Worm (Caenorhabditis elegans) whole organism, L3 larva: ENCODE results near the gene F32D1.7.

Experiments used
- ama-1 ChIP-seq: fragments of 150-350 bp; optimal IDR thresholded peaks from 2 replicates; lab custom pipeline; 2018
- tbx-2 ChIP-seq: sonication (generic microtip); optimal IDR thresholded peaks from 2 replicates; lab custom pipeline; 2016; ENCODE audit warnings: mild to moderate bottlenecking, missing genetic modification characterization, missing compliant biosample characterization
- unc-62 ChIP-seq: fragments of 150-350 bp; sonication (generic microtip); optimal IDR thresholded peaks from 4 replicates; lab custom pipeline; 2014; ENCODE audit warnings: missing biosample characterization, missing genetic modification reagents, missing genetic modification characterization
- ztf-4 ChIP-seq: fragments of 150-350 bp; optimal IDR thresholded peaks from 2 replicates; lab custom pipeline; 2014; ENCODE audit warnings: missing biosample characterization, missing genetic modification characterization

DNA sequence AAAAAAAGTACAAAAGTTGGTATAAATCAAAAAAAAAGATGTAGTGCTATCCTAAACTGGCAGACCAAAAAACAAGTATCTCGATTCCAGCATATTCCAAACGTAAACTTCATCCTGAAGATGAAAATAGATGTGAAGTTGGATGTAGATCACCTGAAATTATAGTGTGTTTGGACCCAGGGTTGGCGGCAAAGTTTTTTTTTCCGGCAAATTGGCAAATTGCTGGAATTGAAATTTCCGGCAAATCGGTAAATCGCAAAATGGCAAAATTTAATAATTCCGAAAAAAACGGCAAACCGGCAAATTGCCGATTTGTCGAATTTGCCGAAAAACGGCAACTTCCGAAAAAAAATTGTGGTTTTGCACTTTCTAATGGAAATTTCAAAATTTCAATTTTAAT is 8.5 kb upstream of the F32D1.7 start, which contains the start of gene F13A2.2:
- TF ChIP-seq unc-62 (GFP tag; lab: Kevin White, UChicago), result no peak
- TF ChIP-seq ama-1 (lab: Kevin White, UChicago), result no peak
- TF ChIP-seq tbx-2 (tag; lab: Kevin White, UChicago), result no peak
- TF ChIP-seq ztf-4, result no peak
